Fruit fly (Drosophila melanogaster) whole organism, embryonic: ENCODE measurements around the gene Arp10.

Experiments
- ATbp ChIP-seq: fragments of 200-800 bp; sonication (Bioruptor generic); optimal IDR thresholded peaks from 2 replicates; lab custom pipeline; 2017; ENCODE audit warnings: missing biosample characterization, mild to moderate bottlenecking, missing genetic modification characterization, missing genetic modification reagents
- Abd-B ChIP-seq: fragments of 200-800 bp; sonication (Bioruptor generic); optimal IDR thresholded peaks from 2 replicates; lab custom pipeline; 2018; ENCODE audit warnings: missing biosample characterization, mild to moderate bottlenecking, missing genetic modification characterization, moderate library complexity
- Aef1 ChIP-seq: fragments of 200-800 bp; sonication (Bioruptor generic); IDR thresholded peaks from 3 replicates; pipeline ENCODE4 v1.3.6; 2022; ENCODE audit warnings: missing biosample characterization, missing genetic modification characterization
- Atf3 ChIP-seq: fragments of 200-800 bp; sonication (Bioruptor generic); optimal IDR thresholded peaks from 3 replicates; lab custom pipeline; 2016; ENCODE audit warnings: missing biosample characterization, missing genetic modification characterization
- Bteb2 ChIP-seq: fragments of 200-800 bp; sonication (Bioruptor generic); optimal IDR thresholded peaks from 2 replicates; lab custom pipeline; 2016; ENCODE audit warnings: missing biosample characterization, missing genetic modification characterization
- CG10543 ChIP-seq: fragments of 200-800 bp; sonication (Bioruptor generic); optimal IDR thresholded peaks from 3 replicates; lab custom pipeline; 2017; ENCODE audit warnings: missing biosample characterization, mild to moderate bottlenecking, missing genetic modification characterization, moderate library complexity
- CG10959 ChIP-seq: fragments of 200-800 bp; sonication (Bioruptor generic); IDR thresholded peaks from 2 replicates; pipeline ENCODE4 v1.3.6; 2022; ENCODE audit warnings: missing biosample characterization, missing genetic modification characterization
- CG10979 ChIP-seq: fragments of 200-800 bp; sonication (Bioruptor generic); optimal IDR thresholded peaks from 2 replicates; lab custom pipeline; 2018; ENCODE audit warnings: missing biosample characterization, mild to moderate bottlenecking, missing genetic modification characterization, moderate library complexity
- CG11695 ChIP-seq: fragments of 200-800 bp; sonication (Bioruptor generic); IDR thresholded peaks from 3 replicates; pipeline ENCODE4 v1.3.6; 2022; ENCODE audit warnings: missing biosample characterization, missing genetic modification characterization
- CG12104 ChIP-seq: fragments of 200-800 bp; sonication (Bioruptor generic); optimal IDR thresholded peaks from 3 replicates; lab custom pipeline; 2016; ENCODE audit warnings: missing biosample characterization, missing genetic modification characterization
- CG12236 ChIP-seq: fragments of 200-800 bp; sonication (Bioruptor generic); optimal IDR thresholded peaks from 2 replicates; lab custom pipeline; 2016; ENCODE audit warnings: missing biosample characterization, missing genetic modification characterization
- CG12659 ChIP-seq: fragments of 200-800 bp; sonication (Bioruptor generic); optimal IDR thresholded peaks from 3 replicates; lab custom pipeline; 2017; ENCODE audit warnings: mild to moderate bottlenecking, missing biosample characterization, missing genetic modification reagents, missing genetic modification characterization
- CG13624 ChIP-seq: fragments of 200-800 bp; sonication (Bioruptor generic); optimal IDR thresholded peaks from 2 replicates; lab custom pipeline; 2016; ENCODE audit warnings: missing biosample characterization, missing genetic modification characterization
- CG1603 ChIP-seq: fragments of 200-800 bp; sonication (Bioruptor generic); optimal IDR thresholded peaks from 2 replicates; lab custom pipeline; 2019; ENCODE audit warnings: missing biosample characterization, mild to moderate bottlenecking, missing genetic modification characterization, moderate library complexity
- CG30431 ChIP-seq: fragments of 200-800 bp; sonication (Bioruptor generic); optimal IDR thresholded peaks from 2 replicates; lab custom pipeline; 2017; ENCODE audit warnings: missing biosample characterization, missing genetic modification characterization
- CG4820 ChIP-seq: fragments of 200-800 bp; sonication (Bioruptor generic); optimal IDR thresholded peaks from 3 replicates; lab custom pipeline; 2016; ENCODE audit warnings: missing biosample characterization, missing genetic modification characterization
- CG7271 ChIP-seq: fragments of 200-800 bp; sonication (Bioruptor generic); optimal IDR thresholded peaks from 2 replicates; lab custom pipeline; 2018; ENCODE audit warnings: missing biosample characterization, mild to moderate bottlenecking, missing genetic modification characterization, moderate library complexity
- CG7839 ChIP-seq: fragments of 200-800 bp; sonication (Bioruptor generic); optimal IDR thresholded peaks from 3 replicates; lab custom pipeline; 2018; ENCODE audit warnings: missing biosample characterization, mild to moderate bottlenecking, missing genetic modification characterization, moderate library complexity
- CG8388 ChIP-seq: fragments of 200-800 bp; sonication (Bioruptor generic); optimal IDR thresholded peaks from 2 replicates; lab custom pipeline; 2019; ENCODE audit warnings: missing biosample characterization, mild to moderate bottlenecking, missing genetic modification characterization, moderate library complexity
- CG8924 ChIP-seq: fragments of 200-800 bp; optimal IDR thresholded peaks from 3 replicates; lab custom pipeline; 2019; ENCODE audit warnings: missing biosample characterization, mild to moderate bottlenecking, missing genetic modification characterization, moderate library complexity
- CG9215 ChIP-seq: fragments of 200-800 bp; sonication (Bioruptor generic); IDR thresholded peaks from 2 replicates; pipeline ENCODE4 v1.3.6; 2022; ENCODE audit warnings: missing biosample characterization, missing genetic modification characterization
- D ChIP-seq, 2 experiments: fragments of 200-800 bp in 1 of 2; fragments of >200 bp in 1 of 2; sonication (Bioruptor generic) in 1 of 2; optimal IDR thresholded peaks; 2 replicates in 1 of 2; 3 replicates in 1 of 2; lab custom pipeline; 2017; ENCODE audit warnings: mild to moderate bottlenecking in 1 of 2, missing biosample characterization in 1 of 2, missing genetic modification characterization in 1 of 2, missing genetic modification reagents in 1 of 2
- Dref ChIP-seq: fragments of 200-800 bp; sonication (Bioruptor generic); IDR thresholded peaks from 2 replicates; pipeline ENCODE4 v1.3.6; 2022; ENCODE audit warnings: missing biosample characterization, missing genetic modification characterization
- Fer3 ChIP-seq: fragments of 200-800 bp; sonication (Bioruptor generic); optimal IDR thresholded peaks from 2 replicates; lab custom pipeline; 2018; ENCODE audit warnings: missing biosample characterization, mild to moderate bottlenecking, missing genetic modification characterization, moderate library complexity
- Hand ChIP-seq: fragments of 200-800 bp; sonication (Bioruptor generic); optimal IDR thresholded peaks from 2 replicates; lab custom pipeline; 2017; ENCODE audit warnings: mild to moderate bottlenecking, missing biosample characterization, missing genetic modification reagents, missing genetic modification characterization
- Hmr ChIP-seq: fragments of 200-800 bp; sonication (Bioruptor generic); optimal IDR thresholded peaks from 3 replicates; lab custom pipeline; 2017; ENCODE audit warnings: mild to moderate bottlenecking, missing biosample characterization, missing genetic modification reagents, missing genetic modification characterization
- Hr3 ChIP-seq: fragments of 200-800 bp; sonication (Bioruptor generic); optimal IDR thresholded peaks from 3 replicates; lab custom pipeline; 2016; ENCODE audit warnings: missing biosample characterization, missing genetic modification characterization
- Max ChIP-seq: fragments of 200-800 bp; sonication (Bioruptor generic); optimal IDR thresholded peaks from 2 replicates; lab custom pipeline; 2016; ENCODE audit warnings: missing biosample characterization, mild to moderate bottlenecking, missing genetic modification characterization
- Med ChIP-seq: fragments of 200-800 bp; sonication (Bioruptor generic); peaks from one replicate; lab custom pipeline; 2016; ENCODE audit warnings: missing biosample characterization, missing genetic modification characterization, mild to moderate bottlenecking, inconsistent platforms, moderate library complexity
- Nf-YC ChIP-seq: fragments of 200-800 bp; optimal IDR thresholded peaks from 3 replicates; lab custom pipeline; 2019; ENCODE audit warnings: missing biosample characterization, mild to moderate bottlenecking, missing genetic modification characterization, moderate library complexity
- Ravus ChIP-seq: fragments of 200-800 bp; sonication (Bioruptor generic); IDR thresholded peaks from 2 replicates; pipeline ENCODE4 v1.3.6; 2022; ENCODE audit warnings: missing biosample characterization, missing genetic modification characterization
- Xrp1 ChIP-seq: fragments of 200-800 bp; sonication (Bioruptor generic); IDR thresholded peaks from 2 replicates; pipeline ENCODE4 v1.3.6; 2022; ENCODE audit warnings: missing biosample characterization, missing genetic modification characterization
- caup ChIP-seq: fragments of 200-800 bp; sonication (Bioruptor generic); optimal IDR thresholded peaks from 3 replicates; lab custom pipeline; 2017; ENCODE audit warnings: missing biosample characterization, mild to moderate bottlenecking, missing genetic modification characterization, moderate library complexity; ENCODE audit not compliant: severe bottlenecking
- cg ChIP-seq: fragments of 200-800 bp; sonication (Bioruptor generic); optimal IDR thresholded peaks from 3 replicates; lab custom pipeline; 2019; ENCODE audit warnings: missing biosample characterization, mild to moderate bottlenecking, missing genetic modification characterization, moderate library complexity
- chif ChIP-seq, 2 experiments: fragments of 200-800 bp; sonication (Bioruptor generic); optimal IDR thresholded peaks; 3 replicates each; lab custom pipeline; 2016; ENCODE audit warnings: missing biosample characterization in 2 of 2, missing genetic modification characterization in 2 of 2
- chm ChIP-seq: fragments of 200-800 bp; sonication (Bioruptor generic); IDR thresholded peaks from 2 replicates; pipeline ENCODE4 v1.3.6; 2022; ENCODE audit warnings: missing biosample characterization, missing genetic modification characterization
- corto ChIP-seq: fragments of 200-800 bp; sonication (Bioruptor generic); optimal IDR thresholded peaks from 2 replicates; lab custom pipeline; 2016; ENCODE audit warnings: missing biosample characterization, mild to moderate bottlenecking, missing genetic modification characterization, moderate library complexity
- croc ChIP-seq: fragments of 200-800 bp; sonication (Bioruptor generic); conservative IDR thresholded peaks from 3 replicates; pipeline ENCODE4 v1.3.6; 2022; ENCODE audit warnings: missing biosample characterization, missing genetic modification characterization
- dmrt99B ChIP-seq: fragments of 200-800 bp; sonication (Bioruptor generic); optimal IDR thresholded peaks from 2 replicates; lab custom pipeline; 2018; ENCODE audit warnings: missing biosample characterization, mild to moderate bottlenecking, missing genetic modification characterization, moderate library complexity
- gem ChIP-seq: fragments of 200-800 bp; sonication (Bioruptor generic); optimal IDR thresholded peaks from 2 replicates; lab custom pipeline; 2019; ENCODE audit warnings: missing biosample characterization, mild to moderate bottlenecking, missing genetic modification characterization, moderate library complexity
- grn ChIP-seq: fragments of 200-800 bp; sonication (Bioruptor generic); optimal IDR thresholded peaks from 3 replicates; lab custom pipeline; 2017; ENCODE audit warnings: missing biosample characterization, missing genetic modification characterization
- ind ChIP-seq: fragments of 200-800 bp; sonication (Bioruptor generic); optimal IDR thresholded peaks from 3 replicates; lab custom pipeline; 2016; ENCODE audit warnings: missing biosample characterization, missing genetic modification characterization
- kni ChIP-seq: fragments of 200-800 bp; sonication (Bioruptor generic); optimal IDR thresholded peaks from 3 replicates; lab custom pipeline; 2017; ENCODE audit warnings: mild to moderate bottlenecking, missing biosample characterization, missing genetic modification reagents, missing genetic modification characterization
- maf-S ChIP-seq: fragments of 200-800 bp; sonication (Bioruptor generic); optimal IDR thresholded peaks from 2 replicates; lab custom pipeline; 2016; ENCODE audit warnings: missing biosample characterization, missing genetic modification characterization
- nmo ChIP-seq: fragments of 200-800 bp; sonication (Bioruptor generic); optimal IDR thresholded peaks from 2 replicates; lab custom pipeline; 2018; ENCODE audit warnings: missing biosample characterization, mild to moderate bottlenecking, missing genetic modification characterization, moderate library complexity
- nom ChIP-seq: fragments of 200-800 bp; sonication (Bioruptor generic); optimal IDR thresholded peaks from 2 replicates; lab custom pipeline; 2017; ENCODE audit warnings: missing biosample characterization, missing genetic modification characterization, mild to moderate bottlenecking, moderate library complexity, missing genetic modification reagents
- odd ChIP-seq: fragments of 200-800 bp; sonication (Bioruptor generic); optimal IDR thresholded peaks from 2 replicates; lab custom pipeline; 2017; ENCODE audit warnings: missing biosample characterization, mild to moderate bottlenecking, missing genetic modification characterization
- onecut ChIP-seq: fragments of 200-800 bp; sonication (Bioruptor generic); IDR thresholded peaks from 2 replicates; pipeline ENCODE4 v1.3.6; 2022; ENCODE audit warnings: missing biosample characterization, missing genetic modification characterization
- ro ChIP-seq: fragments of 200-800 bp; sonication (Bioruptor generic); IDR thresholded peaks from 2 replicates; pipeline ENCODE4 v1.3.6; 2022; ENCODE audit warnings: missing biosample characterization, missing genetic modification characterization
- tio ChIP-seq: fragments of 200-800 bp; sonication (Bioruptor generic); optimal IDR thresholded peaks from 2 replicates; lab custom pipeline; 2017; ENCODE audit warnings: missing biosample characterization, missing genetic modification characterization, inconsistent platforms

Arp10 gene

dm6 chrX:19663196-19663858 lies 17.4 kb upstream of the Arp10 start (continued):
- TF ChIP-seq CG12104 (peak; percentile 61), CG12659 (peak; percentile 67), caup (peak; percentile 10), CG12236 (GFP tag; lab: Kevin White, UChicago) (no peak), Xrp1 (peak; percentile 21; the same call in 1 of the 2 replicates), Med (GFP tag; lab: Kevin White, UChicago) (peak; percentile 64), Max (GFP tag; lab: Kevin White, UChicago) (peak; percentile 58), Abd-B (GFP tag; lab: Kevin White, UChicago) (peak; percentile 41), ATbp (GFP tag; lab: Kevin White, UChicago) (peak; percentile 24), Hr3 (peak; percentile 25), tio (no peak), CG30431 (GFP tag; lab: Kevin White, UChicago) (peak; percentile 4), CG4820 (peak; percentile 16), dmrt99B (tag; lab: Kevin White, UChicago) (peak; percentile 72), CG1603 (tag; lab: Kevin White, UChicago) (no peak), ind (GFP tag; lab: Kevin White, UChicago) (peak; percentile 37), kni (GFP tag; lab: Kevin White, UChicago) (peak; percentile 50), CG10543 (GFP tag; lab: Kevin White, UChicago) (peak; percentile 24), odd (GFP tag; lab: Kevin White, UChicago) (peak; percentile 58), cg (peak; percentile 5), grn (no peak), CG8924 (peak; percentile 69), CG7839 (tag; lab: Kevin White, UChicago) (peak; percentile 73), Bteb2 (peak; percentile 31), Hmr (GFP tag; lab: Kevin White, UChicago) (peak; percentile 53), CG8388 (GFP tag; lab: Kevin White, UChicago) (peak; percentile 39), ro (GFP tag; lab: Robert Waterston, UW) (no peak), corto (no peak), Dref (GFP tag; lab: Robert Waterston, UW) (no peak), CG10979 (peak; percentile 64), D (optimal IDR thresholded peaks at IDR 0.05; lab: Kevin White, UChicago) (no peak), D (GFP tag; optimal IDR thresholded peaks at IDR 0.05; lab: Kevin White, UChicago) (peak; percentile 50), Hand (GFP tag; lab: Kevin White, UChicago) (peak; percentile 43), Fer3 (tag; lab: Kevin White, UChicago) (peak; percentile 44), nmo (GFP tag; lab: Kevin White, UChicago) (peak; percentile 70), maf-S (GFP tag; lab: Kevin White, UChicago) (no peak), Nf-YC (tag; lab: Kevin White, UChicago) (peak; percentile 62)

DNA sequence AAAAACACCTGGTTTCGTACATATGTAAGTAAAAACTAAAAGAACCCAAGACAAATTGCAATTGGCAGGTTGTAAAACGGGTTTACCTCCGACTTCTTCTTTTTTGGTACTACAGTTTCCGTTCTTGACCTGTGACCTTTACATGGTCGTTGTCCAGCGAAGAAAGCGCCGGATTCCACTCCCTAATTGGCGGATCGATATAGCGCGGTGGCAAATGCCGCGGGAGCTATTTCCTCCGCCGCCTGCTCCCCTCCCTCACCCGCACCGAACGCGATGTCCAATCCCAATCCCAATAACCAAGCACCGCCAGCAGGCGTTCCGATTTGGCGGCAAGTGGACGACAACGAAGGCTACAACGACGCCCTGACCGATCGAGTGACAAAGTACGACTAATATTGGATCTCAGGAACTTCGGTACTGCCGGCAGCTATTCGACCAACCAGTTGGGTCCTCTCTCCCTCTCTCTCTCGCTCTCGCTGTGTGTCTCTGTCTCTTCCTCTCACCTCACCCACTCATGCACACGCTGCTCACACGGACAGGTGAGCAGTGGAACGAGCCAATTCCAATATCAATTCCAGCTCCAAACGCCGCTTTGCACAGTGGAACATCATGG lies 16.7 kb upstream of the Arp10 start:
- TF ChIP-seq Aef1 (GFP tag; lab: Robert Waterston, UW): no peak
- no peak for TF ChIP-seq CG11695
- TF ChIP-seq CG10959 (GFP tag; lab: Robert Waterston, UW): no peak
- no peak for TF ChIP-seq CG9215 (GFP tag; lab: Robert Waterston, UW)
- TF ChIP-seq Atf3 (GFP tag; lab: Kevin White, UChicago): no peak
- no peak for TF ChIP-seq croc
- peak; percentile 29 for TF ChIP-seq nom (GFP tag; lab: Kevin White, UChicago)
- TF ChIP-seq CG13624 (GFP tag; lab: Kevin White, UChicago): peak; percentile 18
- TF ChIP-seq onecut (GFP tag; lab: Robert Waterston, UW): 0 out of 2 replicates have a peak, but pooled peaks have one; percentile 9
- no peak for TF ChIP-seq Ravus (GFP tag; lab: Robert Waterston, UW)
- peak; percentile 82; the same call in 1 of the 2 replicates for TF ChIP-seq chm (GFP tag; lab: Robert Waterston, UW)
- no peak for TF ChIP-seq CG7271 (tag; lab: Kevin White, UChicago)
- TF ChIP-seq chif (GFP tag; optimal IDR thresholded peaks at IDR 0.05; lab: Kevin White, UChicago): no peak
- TF ChIP-seq gem (tag; lab: Kevin White, UChicago): no peak
